Worm (Caenorhabditis elegans) whole organism, L4/young adult: ENCODE data around the gene clec-227.

Source experiments
- W03F9.2 ChIP-seq: fragments of 150-350 bp; optimal IDR thresholded peaks from 2 replicates; lab custom pipeline; 2014; ENCODE audit warnings: missing biosample characterization, missing genetic modification characterization
- him-1 ChIP-seq: sonication (generic microtip); optimal IDR thresholded peaks from 2 replicates; lab custom pipeline; 2016; ENCODE audit warnings: missing genotype, missing genetic modification reagents, missing genetic modification characterization, missing compliant biosample characterization

- TF ChIP-seq him-1 (tag; lab: Kevin White, UChicago), result no peak
- no peak for TF ChIP-seq W03F9.2
Observed at ce11 chrV:14481987-14482386, 9.7 kb downstream of the clec-227 start, which contains the start of gene R02D5.10.
